Fruit fly (Drosophila melanogaster): Measurements from ENCODE around the gene dally.

dm6 chr3L:8939654-8940053 lies 112.3 kb downstream of the dally start:
- no peak for TF ChIP-seq h (optimal IDR thresholded peaks at IDR 0.05)
- no peak for TF ChIP-seq insv (optimal IDR thresholded peaks at IDR 0.05)
- TF ChIP-seq Myc (optimal IDR thresholded peaks at IDR 0.05) = no peak

Measured in Kc167 (cell line).